Fruit fly (Drosophila melanogaster) whole organism, wandering third instar larva: ENCODE data around the gene CG1409.

Source experiments
- Abd-B ChIP-seq: fragments of >200 bp; optimal IDR thresholded peaks from 2 replicates; lab custom pipeline; 2017; ENCODE audit warnings: missing biosample characterization, missing genetic modification characterization
- CG9705 ChIP-seq: fragments of 200-800 bp; sonication (Bioruptor generic); optimal IDR thresholded peaks from 2 replicates; lab custom pipeline; 2018; ENCODE audit warnings: missing biosample characterization, mild to moderate bottlenecking, missing genetic modification characterization
- Dfd ChIP-seq: fragments of >200 bp; optimal IDR thresholded peaks from 2 replicates; lab custom pipeline; 2017; ENCODE audit warnings: missing biosample characterization, missing genetic modification characterization
- Dif ChIP-seq: fragments of 200-275, 200-300 bp; sonication (Bioruptor generic); optimal IDR thresholded peaks from 2 replicates; lab custom pipeline; 2018; ENCODE audit warnings: missing biosample characterization, missing genetic modification characterization; ENCODE audit not compliant: partially characterized antibody
- GATAd ChIP-seq: sonication (Bioruptor generic); optimal IDR thresholded peaks from 2 replicates; lab custom pipeline; 2016; ENCODE audit warnings: missing biosample characterization, missing genetic modification characterization
- Hnf4 ChIP-seq: fragments of 200-800 bp; sonication (Bioruptor generic); optimal IDR thresholded peaks from 2 replicates; lab custom pipeline; 2016; ENCODE audit warnings: missing biosample characterization, mild to moderate bottlenecking, missing genetic modification characterization
- Jra ChIP-seq: sonication (Bioruptor generic); optimal IDR thresholded peaks from 2 replicates; lab custom pipeline; 2016; ENCODE audit warnings: missing biosample characterization, missing genetic modification characterization
- Mio ChIP-seq: sonication (Bioruptor generic); optimal IDR thresholded peaks from 2 replicates; lab custom pipeline; 2016; ENCODE audit warnings: missing biosample characterization, missing genetic modification characterization
- Myc ChIP-seq: fragments of >200 bp; optimal IDR thresholded peaks from 2 replicates; lab custom pipeline; 2017
- N ChIP-seq: fragments of >200 bp; optimal IDR thresholded peaks from 2 replicates; lab custom pipeline; 2018; ENCODE audit warnings: missing biosample characterization, missing external identifiers, missing genetic modification characterization
- OdsH ChIP-seq: fragments of 200-800 bp; sonication (Bioruptor generic); optimal IDR thresholded peaks from 2 replicates; lab custom pipeline; 2016; ENCODE audit warnings: missing biosample characterization, mild to moderate bottlenecking, missing genetic modification characterization
- Rel ChIP-seq, 2 experiments: fragments of 200-800 bp; sonication (Bioruptor generic) in 1 of 2; optimal IDR thresholded peaks; 2 replicates in 1 of 2; 3 replicates in 1 of 2; lab custom pipeline; 2016 to 2019; ENCODE audit warnings: mild to moderate bottlenecking in 2 of 2, missing biosample characterization in 2 of 2, missing genetic modification characterization in 2 of 2, moderate library complexity in 1 of 2
- Sp1 ChIP-seq: fragments of 200-800 bp; sonication (Bioruptor generic); optimal IDR thresholded peaks from 3 replicates; lab custom pipeline; 2019; ENCODE audit warnings: missing biosample characterization, mild to moderate bottlenecking, missing genetic modification characterization, moderate library complexity
- Vsx2 ChIP-seq: fragments of 200-300, 225-300 bp; sonication (Bioruptor generic); optimal IDR thresholded peaks from 2 replicates; lab custom pipeline; 2018; ENCODE audit warnings: missing biosample characterization, missing genetic modification characterization; ENCODE audit not compliant: partially characterized antibody
- br ChIP-seq: fragments of 200-800 bp; sonication (Bioruptor generic); optimal IDR thresholded peaks from 2 replicates; lab custom pipeline; 2016; ENCODE audit warnings: missing biosample characterization, missing genetic modification characterization
- brk ChIP-seq: fragments of 200-800 bp; sonication (Bioruptor generic); optimal IDR thresholded peaks from 2 replicates; lab custom pipeline; 2016; ENCODE audit warnings: missing biosample characterization, mild to moderate bottlenecking, missing genetic modification characterization
- dl ChIP-seq, 2 experiments: fragments of 175-275, 200-275 bp in 1 of 2; fragments of 200-275 bp in 1 of 2; sonication (Bioruptor generic); optimal IDR thresholded peaks; lab custom pipeline; 2018; ENCODE audit warnings: mild to moderate bottlenecking in 2 of 2, missing biosample characterization in 2 of 2, missing genetic modification characterization in 2 of 2, moderate library complexity in 2 of 2; ENCODE audit not compliant: partially characterized antibody in 2 of 2, insufficient read depth in 1 of 2
- dmrt93B ChIP-seq: fragments of 200-800 bp; sonication (Bioruptor generic); optimal IDR thresholded peaks from 2 replicates; lab custom pipeline; 2018; ENCODE audit warnings: missing biosample characterization, mild to moderate bottlenecking, missing genetic modification characterization
- dsf ChIP-seq: sonication (Bioruptor generic); optimal IDR thresholded peaks from 2 replicates; lab custom pipeline; 2016; ENCODE audit warnings: missing biosample characterization, missing genetic modification characterization, borderline replicate concordance
- foxo ChIP-seq, 2 experiments: fragments of 200-800 bp; sonication (Bioruptor generic); optimal IDR thresholded peaks; 2 replicates in 1 of 2; 3 replicates in 1 of 2; lab custom pipeline; 2016 to 2017; ENCODE audit warnings: missing biosample characterization in 2 of 2, missing genetic modification characterization in 2 of 2
- fru ChIP-seq: fragments of 200-800 bp; sonication (Bioruptor generic); optimal IDR thresholded peaks from 3 replicates; lab custom pipeline; 2016; ENCODE audit warnings: missing biosample characterization, mild to moderate bottlenecking, missing genetic modification characterization
- h ChIP-seq: fragments of 200-800 bp; sonication (Bioruptor generic); optimal IDR thresholded peaks from 3 replicates; lab custom pipeline; 2016; ENCODE audit warnings: missing biosample characterization, mild to moderate bottlenecking, missing genetic modification characterization
- pan ChIP-seq: fragments of >200 bp; optimal IDR thresholded peaks from 2 replicates; lab custom pipeline; 2017
- psq ChIP-seq: fragments of 200-800 bp; sonication (Bioruptor generic); optimal IDR thresholded peaks from 3 replicates; lab custom pipeline; 2017; ENCODE audit warnings: missing biosample characterization, mild to moderate bottlenecking, missing genetic modification characterization, moderate library complexity
- rgr ChIP-seq: fragments of 200-800 bp; sonication (Bioruptor generic); optimal IDR thresholded peaks from 3 replicates; lab custom pipeline; 2016; ENCODE audit warnings: missing biosample characterization, mild to moderate bottlenecking, missing genetic modification characterization
- sage ChIP-seq: fragments of 200-800 bp; sonication (Bioruptor generic); optimal IDR thresholded peaks from 2 replicates; lab custom pipeline; 2016; ENCODE audit warnings: missing biosample characterization, mild to moderate bottlenecking, missing genetic modification characterization
- sv ChIP-seq: fragments of 200-800 bp; sonication (Bioruptor generic); optimal IDR thresholded peaks from 3 replicates; lab custom pipeline; 2016; ENCODE audit warnings: missing biosample characterization, missing genetic modification characterization
- tai ChIP-seq: sonication (Bioruptor generic); optimal IDR thresholded peaks from 2 replicates; lab custom pipeline; 2016; ENCODE audit warnings: missing biosample characterization, missing genetic modification characterization
- usp ChIP-seq: fragments of >200 bp; optimal IDR thresholded peaks from 2 replicates; lab custom pipeline; 2017; ENCODE audit warnings: missing biosample characterization, missing genetic modification characterization
- woc ChIP-seq: sonication (Bioruptor generic); optimal IDR thresholded peaks from 2 replicates; lab custom pipeline; 2016; ENCODE audit warnings: missing biosample characterization, mild to moderate bottlenecking, missing genetic modification characterization

The CG1409 gene

DNA sequence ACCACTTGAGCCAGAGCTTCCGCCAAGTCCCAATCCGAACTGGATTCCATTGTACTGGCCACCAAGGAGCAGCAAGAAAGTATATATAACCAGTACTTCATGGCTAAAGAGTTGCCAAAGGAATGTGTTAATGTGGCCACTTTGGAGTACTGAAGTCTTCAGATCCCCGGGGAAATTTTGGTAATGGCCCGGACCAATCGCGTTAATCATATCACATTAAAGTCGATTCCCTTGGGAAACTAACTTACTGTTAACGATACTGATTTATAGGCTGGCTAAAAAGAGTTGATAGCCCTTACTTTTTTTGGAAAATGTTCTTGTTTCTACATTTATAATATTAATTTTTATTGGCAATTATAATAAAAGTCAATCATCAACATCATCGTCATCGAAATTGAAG lies 8.9 kb downstream of the CG1409 start, which contains the start of gene Ir7b:
Gene Ir7b (minus strand): TSS at position 101 of the 400 bp plus-strand sequence.
- TF ChIP-seq Myc, result no peak
- no peak for TF ChIP-seq tai (GFP tag; lab: Kevin White, UChicago)
- TF ChIP-seq Hnf4, result no peak
- no peak for TF ChIP-seq N (GFP tag; lab: Kevin White, UChicago)
- TF ChIP-seq sv, result no peak
- no peak for TF ChIP-seq pan
- TF ChIP-seq OdsH (GFP tag; lab: Kevin White, UChicago), result no peak
- TF ChIP-seq woc, result no peak
- no peak for TF ChIP-seq Rel (GFP tag; optimal IDR thresholded peaks at IDR 0.05; lab: Kevin White, UChicago)
- no peak for TF ChIP-seq Rel (tag; optimal IDR thresholded peaks at IDR 0.05; lab: Kevin White, UChicago)
- no peak for TF ChIP-seq fru
- TF ChIP-seq foxo (GFP tag; optimal IDR thresholded peaks at IDR 0.05; lab: Kevin White, UChicago), result no peak
- TF ChIP-seq usp (GFP tag; lab: Kevin White, UChicago), result no peak
- no peak for TF ChIP-seq dmrt93B (GFP tag; lab: Kevin White, UChicago)
- TF ChIP-seq Abd-B, result no peak
- no peak for TF ChIP-seq Jra
- TF ChIP-seq rgr (GFP tag; lab: Kevin White, UChicago), result no peak
- no peak for TF ChIP-seq dl (GFP tag; optimal IDR thresholded peaks at IDR 0.05; lab: Kevin White, UChicago; ENCODE audit: insufficient read depth in 1 of 2, partially characterized antibody in 2 of 2)
- TF ChIP-seq sage, result no peak
- TF ChIP-seq, all 38 proteins: peak for 0

DNA sequence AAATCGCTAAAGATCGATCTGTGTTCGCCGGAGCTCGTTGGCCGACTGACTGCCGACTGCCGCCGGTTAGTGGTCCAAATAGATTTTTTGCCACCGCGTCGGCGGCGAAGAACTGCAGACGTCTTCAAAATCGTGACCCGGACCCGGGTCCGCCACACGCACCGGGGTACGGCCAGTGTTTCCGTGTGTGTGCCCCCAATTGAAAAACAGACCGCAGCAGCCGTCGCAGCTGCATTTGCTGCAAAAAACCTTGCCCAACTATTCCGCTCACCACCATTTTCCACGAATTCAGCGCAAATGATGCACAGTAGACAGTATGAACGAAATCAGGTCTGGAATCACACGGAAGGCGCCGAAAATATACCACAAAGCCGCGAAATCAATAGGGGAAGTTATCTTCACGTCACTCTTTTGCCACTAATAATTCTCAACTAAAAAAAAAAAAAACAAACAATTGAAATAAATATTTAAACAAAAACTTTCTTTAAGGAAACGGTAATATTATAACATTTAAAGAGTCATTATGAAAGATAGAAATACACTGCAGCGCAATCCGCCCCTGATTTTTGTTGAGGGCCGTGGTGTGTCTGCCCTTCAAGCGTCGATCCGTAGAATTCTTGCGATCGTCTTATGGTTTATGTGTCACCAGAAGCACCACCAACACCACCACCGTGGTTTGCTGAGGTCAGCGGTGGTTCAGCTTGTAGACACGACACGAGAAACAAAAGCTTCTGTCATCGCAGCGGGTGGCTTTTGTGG lies 15.4 kb downstream of the CG1409 start, which contains the start of gene dec:
Gene dec (minus strand): TSS at position 51 of the 759 bp plus-strand sequence.
- TF ChIP-seq dsf (GFP tag; lab: Kevin White, UChicago) (no peak), GATAd (GFP tag; lab: Kevin White, UChicago) (no peak), sv (no peak), Hnf4 (no peak), Jra (no peak), dl (GFP tag; optimal IDR thresholded peaks at IDR 0.05; lab: Kevin White, UChicago; ENCODE audit: insufficient read depth in 1 of 2, partially characterized antibody in 2 of 2) (no peak), pan (no peak), Vsx2 (GFP tag; lab: Kevin White, UChicago) (no peak), br (no peak), Abd-B (no peak), Rel (GFP tag; optimal IDR thresholded peaks at IDR 0.05; lab: Kevin White, UChicago) (no peak), Rel (tag; optimal IDR thresholded peaks at IDR 0.05; lab: Kevin White, UChicago) (no peak), brk (no peak)

DNA sequence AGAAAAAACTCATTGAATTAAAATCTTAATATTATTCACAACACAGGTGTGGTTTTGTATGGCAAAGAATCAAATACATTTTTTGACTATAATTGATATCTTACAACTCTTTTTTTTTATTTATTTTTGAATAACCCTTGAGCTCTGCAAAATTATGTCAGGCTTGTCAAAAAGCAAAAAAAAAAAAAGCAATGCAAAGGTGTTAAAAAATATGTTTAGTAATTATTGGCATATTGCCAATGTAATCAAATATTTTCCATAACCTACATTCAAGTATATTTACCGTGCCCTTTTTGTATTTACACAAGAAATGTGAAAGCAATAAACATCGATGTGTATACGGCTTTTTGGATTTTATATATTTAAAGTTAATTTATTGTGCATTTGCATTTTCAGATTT lies 16.1 kb downstream of the CG1409 start, which contains the start of gene Ir7c:
Gene Ir7c (plus strand): TSS at position 301 of the 400 bp plus-strand sequence.
- no peak for TF ChIP-seq br
- no peak for TF ChIP-seq Dif
- no peak for TF ChIP-seq psq (GFP tag; lab: Kevin White, UChicago)
- TF ChIP-seq h (GFP tag; lab: Kevin White, UChicago), result no peak
- TF ChIP-seq tai (GFP tag; lab: Kevin White, UChicago), result no peak
- TF ChIP-seq sv, result no peak
- no peak for TF ChIP-seq Rel (GFP tag; optimal IDR thresholded peaks at IDR 0.05; lab: Kevin White, UChicago)
- no peak for TF ChIP-seq Rel (tag; optimal IDR thresholded peaks at IDR 0.05; lab: Kevin White, UChicago)
- no peak for TF ChIP-seq foxo (GFP tag; optimal IDR thresholded peaks at IDR 0.05; lab: Kevin White, UChicago)
- TF ChIP-seq CG9705 (GFP tag; lab: Kevin White, UChicago), result no peak
- no peak for TF ChIP-seq Sp1 (GFP tag; lab: Kevin White, UChicago)

DNA sequence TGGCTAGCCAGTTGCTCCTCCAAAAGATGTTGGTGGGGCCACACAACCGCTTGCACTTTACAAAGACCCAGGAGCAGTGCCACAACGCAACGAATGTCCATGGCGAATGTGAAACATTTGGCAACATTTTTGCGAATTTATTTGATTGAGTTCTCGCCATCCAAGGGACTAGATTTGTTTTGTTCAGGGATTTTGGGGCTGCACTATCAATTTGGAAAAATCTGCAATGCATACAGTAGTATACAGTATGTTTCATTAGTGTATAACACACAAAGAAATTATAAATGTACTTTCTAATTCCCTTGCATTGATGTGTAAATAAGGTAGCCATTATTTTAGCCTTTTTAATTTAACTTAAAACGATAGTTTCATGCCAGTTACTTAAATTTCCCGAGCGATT lies 20.8 kb downstream of the CG1409 start, which contains the start of gene Ir7d:
Gene Ir7d (minus strand): TSS at position 101 of the 400 bp plus-strand sequence.
- TF ChIP-seq dl (GFP tag; optimal IDR thresholded peaks at IDR 0.05; lab: Kevin White, UChicago; ENCODE audit: insufficient read depth in 1 of 2, partially characterized antibody in 2 of 2), result no peak

DNA sequence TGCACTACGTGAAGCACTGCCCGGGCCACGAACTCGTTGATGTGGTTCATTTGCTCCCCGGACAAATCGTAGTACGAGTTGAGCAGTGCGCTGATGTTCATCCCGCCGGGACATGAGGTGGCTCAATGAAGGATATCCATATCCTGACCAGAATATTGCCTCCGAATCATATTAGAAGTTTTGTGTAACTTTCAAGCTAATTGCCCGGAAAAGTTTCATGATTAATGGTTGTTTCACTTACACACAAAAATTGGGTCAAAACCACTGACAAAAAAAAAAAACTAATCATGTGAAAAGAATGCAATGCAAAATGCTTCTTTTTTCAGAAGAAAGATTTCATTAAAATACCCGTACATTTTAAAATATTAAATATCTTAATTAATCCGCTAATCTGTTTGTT lies 23.6 kb downstream of the CG1409 start, which contains the start of gene Ir7e:
Gene Ir7e (minus strand): TSS at position 101 of the 400 bp plus-strand sequence.
- no peak for TF ChIP-seq fru
- TF ChIP-seq brk, result no peak
- TF ChIP-seq Myc, result no peak
- TF ChIP-seq CG9705 (GFP tag; lab: Kevin White, UChicago), result no peak
- no peak for TF ChIP-seq Dfd (GFP tag; lab: Kevin White, UChicago)
- TF ChIP-seq sv, result no peak
- TF ChIP-seq GATAd (GFP tag; lab: Kevin White, UChicago), result no peak
- TF ChIP-seq Dif, result no peak
- TF ChIP-seq pan, result no peak
- no peak for TF ChIP-seq Vsx2 (GFP tag; lab: Kevin White, UChicago)
- TF ChIP-seq rgr (GFP tag; lab: Kevin White, UChicago), result no peak
- no peak for TF ChIP-seq h (GFP tag; lab: Kevin White, UChicago)
- TF ChIP-seq Hnf4, result no peak
- TF ChIP-seq N (GFP tag; lab: Kevin White, UChicago), result no peak
- no peak for TF ChIP-seq Jra
- no peak for TF ChIP-seq Mio (GFP tag; lab: Kevin White, UChicago)
